Fruit fly (Drosophila melanogaster) whole organism, embryonic: ENCODE measurements around the gene CG33543.

Experiments used
- Bgb ChIP-seq: fragments of 200-800 bp; sonication (Bioruptor generic); IDR thresholded peaks from 2 replicates; pipeline ENCODE4 v1.3.6; 2022; ENCODE audit warnings: missing biosample characterization, missing genetic modification characterization; ENCODE audit not compliant: partially characterized antibody
- CG10267 ChIP-seq: fragments of 200-800 bp; sonication (Bioruptor generic); optimal IDR thresholded peaks from 2 replicates; lab custom pipeline; 2018; ENCODE audit warnings: missing biosample characterization, mild to moderate bottlenecking, missing genetic modification characterization, moderate library complexity
- CG10543 ChIP-seq: fragments of 200-800 bp; sonication (Bioruptor generic); optimal IDR thresholded peaks from 3 replicates; lab custom pipeline; 2017; ENCODE audit warnings: missing biosample characterization, mild to moderate bottlenecking, missing genetic modification characterization, moderate library complexity
- CG11504 ChIP-seq: fragments of 200-800 bp; sonication (Bioruptor generic); optimal IDR thresholded peaks from 3 replicates; lab custom pipeline; 2019; ENCODE audit warnings: missing biosample characterization, mild to moderate bottlenecking, missing genetic modification characterization, moderate library complexity
- CG13424 ChIP-seq: fragments of 200-800 bp; sonication (Bioruptor generic); optimal IDR thresholded peaks from 2 replicates; lab custom pipeline; 2019; ENCODE audit warnings: missing biosample characterization, mild to moderate bottlenecking, missing genetic modification characterization, moderate library complexity
- CG16813 ChIP-seq: fragments of 200-800 bp; sonication (Bioruptor generic); IDR thresholded peaks from 3 replicates; pipeline ENCODE4 v1.3.6; 2022; ENCODE audit warnings: missing biosample characterization, missing genetic modification characterization; ENCODE audit not compliant: partially characterized antibody
- CG17912 ChIP-seq: fragments of 200-800 bp; sonication (Bioruptor generic); optimal IDR thresholded peaks from 2 replicates; lab custom pipeline; 2018; ENCODE audit warnings: missing biosample characterization, mild to moderate bottlenecking, missing genetic modification characterization
- CG1792 ChIP-seq: fragments of 200-800 bp; sonication (Bioruptor generic); optimal IDR thresholded peaks from 2 replicates; lab custom pipeline; 2016; ENCODE audit warnings: missing biosample characterization, missing genetic modification characterization
- CG18764 ChIP-seq: fragments of 200-800 bp; sonication (Bioruptor generic); optimal IDR thresholded peaks from 3 replicates; lab custom pipeline; 2016; ENCODE audit warnings: missing biosample characterization, missing genetic modification characterization
- CG4282 ChIP-seq: fragments of 200-800 bp; sonication (Bioruptor generic); optimal IDR thresholded peaks from 2 replicates; lab custom pipeline; 2016; ENCODE audit warnings: missing biosample characterization, missing genetic modification characterization
- CG4707 ChIP-seq: fragments of 200-800 bp; sonication (Bioruptor generic); optimal IDR thresholded peaks from 2 replicates; lab custom pipeline; 2018; ENCODE audit warnings: missing biosample characterization, mild to moderate bottlenecking, missing genetic modification characterization, moderate library complexity
- CG8281 ChIP-seq: fragments of 200-800 bp; sonication (Bioruptor generic); optimal IDR thresholded peaks from 2 replicates; lab custom pipeline; 2018; ENCODE audit warnings: missing biosample characterization, mild to moderate bottlenecking, missing genetic modification characterization, moderate library complexity
- CG8478 ChIP-seq: fragments of >200 bp; optimal IDR thresholded peaks from 2 replicates; lab custom pipeline; 2018
- CG9437 ChIP-seq: fragments of 200-800 bp; sonication (Bioruptor generic); optimal IDR thresholded peaks from 2 replicates; lab custom pipeline; 2018; ENCODE audit warnings: missing biosample characterization, mild to moderate bottlenecking, missing genetic modification characterization
- ERR ChIP-seq: fragments of 200-800 bp; sonication (Bioruptor generic); optimal IDR thresholded peaks from 2 replicates; lab custom pipeline; 2016; ENCODE audit warnings: missing biosample characterization, missing genetic modification characterization
- Eip74EF ChIP-seq, 2 experiments: fragments of 200-800 bp in 1 of 2; fragments of >200 bp in 1 of 2; sonication (Bioruptor generic) in 1 of 2; optimal IDR thresholded peaks; 2 replicates each; lab custom pipeline; 2017 to 2019; ENCODE audit warnings: missing biosample characterization in 2 of 2, missing genetic modification characterization in 2 of 2, mild to moderate bottlenecking in 1 of 2, moderate library complexity in 1 of 2
- HLH3B ChIP-seq: fragments of 200-800 bp; sonication (Bioruptor generic); IDR thresholded peaks from 2 replicates; pipeline ENCODE4 v1.3.6; 2022; ENCODE audit warnings: missing biosample characterization, missing genetic modification characterization
- HLH4C ChIP-seq: fragments of 200-800 bp; sonication (Bioruptor generic); IDR thresholded peaks from 3 replicates; pipeline ENCODE4 v1.3.6; 2022; ENCODE audit warnings: missing biosample characterization, missing genetic modification characterization; ENCODE audit not compliant: partially characterized antibody
- Hey ChIP-seq: fragments of 200-800 bp; sonication (Bioruptor generic); optimal IDR thresholded peaks from 3 replicates; lab custom pipeline; 2018; ENCODE audit warnings: missing biosample characterization, mild to moderate bottlenecking, missing genetic modification characterization
- Hmr ChIP-seq: fragments of 200-800 bp; sonication (Bioruptor generic); optimal IDR thresholded peaks from 3 replicates; lab custom pipeline; 2017; ENCODE audit warnings: mild to moderate bottlenecking, missing biosample characterization, missing genetic modification reagents, missing genetic modification characterization
- Med ChIP-seq: fragments of 200-800 bp; sonication (Bioruptor generic); peaks from one replicate; lab custom pipeline; 2016; ENCODE audit warnings: missing biosample characterization, missing genetic modification characterization, mild to moderate bottlenecking, inconsistent platforms, moderate library complexity
- NK7.1 ChIP-seq: fragments of 200-800 bp; sonication (Bioruptor generic); optimal IDR thresholded peaks from 3 replicates; lab custom pipeline; 2016; ENCODE audit warnings: missing biosample characterization, missing genetic modification characterization
- Nf-YC ChIP-seq: fragments of 200-800 bp; optimal IDR thresholded peaks from 3 replicates; lab custom pipeline; 2019; ENCODE audit warnings: missing biosample characterization, mild to moderate bottlenecking, missing genetic modification characterization, moderate library complexity
- Oaz ChIP-seq: fragments of 200-800 bp; sonication (Bioruptor generic); IDR thresholded peaks from 2 replicates; pipeline ENCODE4 v1.3.6; 2022; ENCODE audit warnings: missing biosample characterization, missing genetic modification characterization
- Taf1 ChIP-seq: fragments of 200-800 bp; sonication (Bioruptor generic); IDR thresholded peaks from 2 replicates; pipeline ENCODE4 v1.3.6; 2022; ENCODE audit warnings: missing biosample characterization, missing genetic modification characterization
- Usf ChIP-seq: fragments of 200-800 bp; sonication (Bioruptor generic); optimal IDR thresholded peaks from 2 replicates; lab custom pipeline; 2017; ENCODE audit warnings: missing genotype, missing biosample characterization, missing genetic modification characterization
- abd-A ChIP-seq: fragments of 200-800 bp; sonication (Bioruptor generic); optimal IDR thresholded peaks from 3 replicates; lab custom pipeline; 2019; ENCODE audit warnings: missing biosample characterization, mild to moderate bottlenecking, missing genetic modification characterization, moderate library complexity
- amos ChIP-seq: fragments of 200-800 bp; sonication (Bioruptor generic); IDR thresholded peaks from 2 replicates; pipeline ENCODE4 v1.3.6; 2022; ENCODE audit warnings: missing biosample characterization, missing genetic modification characterization; ENCODE audit not compliant: partially characterized antibody
- chinmo ChIP-seq: fragments of 200-800 bp; sonication (Bioruptor generic); IDR thresholded peaks from 4 replicates; pipeline ENCODE4 v1.3.6; 2022; ENCODE audit warnings: missing biosample characterization, missing genetic modification characterization; ENCODE audit not compliant: partially characterized antibody
- crol ChIP-seq: fragments of 200-800 bp; sonication (Bioruptor generic); IDR thresholded peaks from 2 replicates; pipeline ENCODE4 v1.3.6; 2022; ENCODE audit warnings: missing biosample characterization, missing genetic modification characterization
- da ChIP-seq: fragments of 200-800 bp; sonication (Bioruptor generic); optimal IDR thresholded peaks from 2 replicates; lab custom pipeline; 2016; ENCODE audit warnings: missing biosample characterization, missing genetic modification characterization
- dimm ChIP-seq: fragments of 200-800 bp; sonication (Bioruptor generic); IDR thresholded peaks from 2 replicates; pipeline ENCODE4 v1.3.6; 2022; ENCODE audit warnings: missing biosample characterization, missing genetic modification characterization
- fru ChIP-seq: fragments of >200 bp; optimal IDR thresholded peaks from 2 replicates; lab custom pipeline; 2017
- insv ChIP-seq, 2 experiments: fragments of 200-800 bp; sonication (Bioruptor generic); optimal IDR thresholded peaks; 3 replicates each; lab custom pipeline; 2016 to 2018; ENCODE audit warnings: missing biosample characterization in 2 of 2, missing genetic modification characterization in 2 of 2
- lab ChIP-seq: fragments of 200-800 bp; sonication (Bioruptor generic); optimal IDR thresholded peaks from 3 replicates; lab custom pipeline; 2017; ENCODE audit warnings: missing biosample characterization, missing genetic modification characterization, mild to moderate bottlenecking, moderate library complexity, missing genetic modification reagents
- lov ChIP-seq, 2 experiments: fragments of 200-800 bp in 1 of 2; fragments of >200 bp in 1 of 2; sonication (Bioruptor generic) in 1 of 2; IDR thresholded peaks in 1 of 2; optimal IDR thresholded peaks in 1 of 2; 2 replicates in 1 of 2; 3 replicates in 1 of 2; pipeline versions ENCODE4 v1.3.6 to Lab custom; 2017 to 2022; ENCODE audit warnings: missing biosample characterization in 1 of 2, missing genetic modification characterization in 1 of 2
- mam ChIP-seq: fragments of 200-800 bp; sonication (Bioruptor generic); optimal IDR thresholded peaks from 3 replicates; lab custom pipeline; 2016; ENCODE audit warnings: missing biosample characterization, missing genetic modification characterization
- pb ChIP-seq: fragments of 200-800 bp; sonication (Bioruptor generic); optimal IDR thresholded peaks from 3 replicates; lab custom pipeline; 2016; ENCODE audit warnings: missing biosample characterization, missing genetic modification characterization
- run ChIP-seq: fragments of 200-800 bp; sonication (Bioruptor generic); optimal IDR thresholded peaks from 3 replicates; lab custom pipeline; 2018; ENCODE audit warnings: missing biosample characterization, mild to moderate bottlenecking, missing genetic modification characterization
- sc ChIP-seq, 3 experiments: fragments of >200 bp in 2 of 3; fragments of 200-800 bp in 1 of 3; sonication (Bioruptor generic) in 1 of 3; optimal IDR thresholded peaks; 2 replicates in 2 of 3; 3 replicates in 1 of 3; lab custom pipeline; 2017; ENCODE audit warnings: mild to moderate bottlenecking in 1 of 3, missing biosample characterization in 1 of 3, missing genetic modification characterization in 1 of 3, missing genetic modification reagents in 1 of 3
- scrt ChIP-seq: fragments of 200-800 bp; sonication (Bioruptor generic); optimal IDR thresholded peaks from 2 replicates; lab custom pipeline; 2018; ENCODE audit warnings: missing biosample characterization, mild to moderate bottlenecking, missing genetic modification characterization, moderate library complexity
- seq ChIP-seq: fragments of 200-800 bp; sonication (Bioruptor generic); IDR thresholded peaks from 2 replicates; pipeline ENCODE4 v1.3.6; 2022; ENCODE audit warnings: missing biosample characterization, missing genetic modification characterization
- sisA ChIP-seq: fragments of 200-800 bp; sonication (Bioruptor generic); IDR thresholded peaks from 2 replicates; pipeline ENCODE4 v1.3.6; 2022; ENCODE audit warnings: missing biosample characterization, missing genetic modification characterization
- tna ChIP-seq: fragments of 200-800 bp; sonication (Bioruptor generic); IDR thresholded peaks from 2 replicates; pipeline ENCODE4 v1.3.6; 2022; ENCODE audit warnings: missing biosample characterization, missing genetic modification characterization; ENCODE audit not compliant: partially characterized antibody
- twi ChIP-seq: fragments of 200-800 bp; optimal IDR thresholded peaks from 2 replicates; lab custom pipeline; 2019; ENCODE audit warnings: missing biosample characterization, mild to moderate bottlenecking, missing genetic modification characterization, moderate library complexity
- vvl ChIP-seq: fragments of 200-800 bp; sonication (Bioruptor generic); IDR thresholded peaks from 2 replicates; pipeline ENCODE4 v1.3.6; 2022; ENCODE audit warnings: missing biosample characterization, missing genetic modification characterization
- z ChIP-seq: fragments of 200-800 bp; sonication (Bioruptor generic); IDR thresholded peaks from 3 replicates; pipeline ENCODE4 v1.3.6; 2022; ENCODE audit warnings: missing biosample characterization, missing genetic modification characterization
- zfh1 ChIP-seq: fragments of 200-800 bp; sonication (Bioruptor generic); IDR thresholded peaks from 3 replicates; pipeline ENCODE4 v1.3.6; 2022; ENCODE audit warnings: missing biosample characterization, missing genetic modification characterization

CG33543 gene

DNA sequence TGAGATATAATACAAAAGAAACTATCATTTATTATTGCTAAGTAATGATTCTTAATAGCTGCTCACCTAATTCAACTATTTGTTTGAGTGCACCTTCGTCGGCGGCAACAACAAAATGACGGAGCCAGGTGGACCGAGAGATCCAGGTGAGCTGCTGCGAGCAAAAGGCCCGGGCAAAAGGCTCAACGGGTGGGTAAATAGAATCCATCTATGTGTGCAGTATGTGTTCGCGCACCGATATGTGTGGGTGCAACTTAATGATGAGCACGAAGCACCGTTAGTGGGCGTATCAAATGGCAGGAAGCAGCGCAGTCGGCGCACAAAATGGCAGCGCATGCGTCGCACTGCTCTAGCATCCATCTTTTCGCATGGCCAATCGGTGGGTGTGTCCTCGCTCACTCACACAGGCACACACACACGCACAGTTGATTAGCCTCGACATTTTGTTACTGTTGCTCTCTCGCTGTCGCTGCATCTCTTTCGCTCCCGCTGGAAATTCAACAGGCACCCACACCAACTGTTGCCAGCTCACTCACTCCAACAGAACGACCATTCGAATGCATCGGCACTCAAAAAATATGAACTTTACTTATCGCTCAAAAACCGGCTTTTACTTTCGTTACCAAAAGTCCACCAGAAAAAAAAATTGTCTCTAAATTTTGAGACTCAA is 33.5 kb downstream of the CG33543 start (continued):
- TF ChIP-seq CG4707 (GFP tag; lab: Kevin White, UChicago) (no peak), Med (peak; percentile 67), HLH4C (GFP tag; lab: Robert Waterston, UW) (no peak), pb (no peak), CG10267 (tag; lab: Kevin White, UChicago) (no peak), CG13424 (tag; lab: Kevin White, UChicago) (no peak), sisA (GFP tag; lab: Robert Waterston, UW) (no peak), CG10543 (GFP tag; lab: Kevin White, UChicago) (no peak), CG17912 (GFP tag; lab: Kevin White, UChicago) (no peak), chinmo (peak; percentile 93; the same call in 3 of the 4 replicates), ERR (GFP tag; lab: Kevin White, UChicago) (no peak), CG8478 (lab: Kevin White, UChicago) (peak; percentile 97), lab (no peak), fru (lab: Kevin White, UChicago) (no peak), CG1792 (GFP tag; lab: Kevin White, UChicago) (no peak), HLH3B (GFP tag; lab: Robert Waterston, UW) (0 out of 2 replicates have a peak, but pooled peaks have one; percentile 11), sc (optimal IDR thresholded peaks at IDR 0.05; lab: Kevin White, UChicago) (no peak), sc (GFP tag; optimal IDR thresholded peaks at IDR 0.05; lab: Kevin White, UChicago) (no peak), Bgb (GFP tag; lab: Robert Waterston, UW) (no peak), scrt (GFP tag; lab: Kevin White, UChicago) (peak; percentile 82), zfh1 (GFP tag; lab: Robert Waterston, UW) (0 out of 3 replicates have a peak, but pooled peaks have one; percentile 18), Eip74EF (GFP tag; optimal IDR thresholded peaks at IDR 0.05; lab: Kevin White, UChicago) (no peak), CG16813 (GFP tag; lab: Robert Waterston, UW) (0 out of 3 replicates have a peak, but pooled peaks have one; percentile 9), CG9437 (GFP tag; lab: Kevin White, UChicago) (no peak), tna (no peak), z (GFP tag; lab: Robert Waterston, UW) (peak; percentile 82), CG11504 (no peak), amos (GFP tag; lab: Robert Waterston, UW) (peak; percentile 32; the same call in 1 of the 2 replicates), Hmr (GFP tag; lab: Kevin White, UChicago) (no peak), abd-A (tag; lab: Kevin White, UChicago) (peak; percentile 75), vvl (GFP tag; lab: Robert Waterston, UW) (peak; percentile 31; the same call in 1 of the 2 replicates), CG4282 (GFP tag; lab: Kevin White, UChicago) (no peak), Oaz (GFP tag; lab: Robert Waterston, UW) (no peak), twi (peak; percentile 17), NK7.1 (GFP tag; lab: Kevin White, UChicago) (no peak), dimm (GFP tag; lab: Robert Waterston, UW) (no peak), da (GFP tag; lab: Kevin White, UChicago) (no peak), Taf1 (no peak), Nf-YC (peak; percentile 99), insv (GFP tag; optimal IDR thresholded peaks at IDR 0.05; lab: Kevin White, UChicago) (peak in 1 of 2 experiments; percentile 67), Hey (tag; lab: Kevin White, UChicago) (no peak), crol (GFP tag; lab: Robert Waterston, UW) (peak; percentile 69), seq (GFP tag; lab: Robert Waterston, UW) (peak; percentile 64; the same call in 1 of the 2 replicates), lov (optimal IDR thresholded peaks at IDR 0.05; lab: Kevin White, UChicago) (no peak), lov (GFP tag; IDR thresholded peaks at IDR 0.05; lab: Robert Waterston, UW) (peak; percentile 34; the same call in 1 of the 3 replicates), Usf (GFP tag; lab: Kevin White, UChicago) (no peak), CG18764 (no peak), run (tag; lab: Kevin White, UChicago) (no peak), mam (GFP tag; lab: Kevin White, UChicago) (no peak), CG8281 (no peak)
